Worm (Caenorhabditis elegans): ENCODE measurements around the gene R04A9.6.

ce11 chrX:439031-439430 is 41.7 kb downstream of the R04A9.6 start:
- TF ChIP-seq hlh-8 (tag; optimal IDR thresholded peaks at IDR 0.05) (no peak), dve-1 (tag; optimal IDR thresholded peaks at IDR 0.05) (no peak)
